Worm (Caenorhabditis elegans): ENCODE data around the gene fbxa-42.

The fbxa-42 gene

DNA sequence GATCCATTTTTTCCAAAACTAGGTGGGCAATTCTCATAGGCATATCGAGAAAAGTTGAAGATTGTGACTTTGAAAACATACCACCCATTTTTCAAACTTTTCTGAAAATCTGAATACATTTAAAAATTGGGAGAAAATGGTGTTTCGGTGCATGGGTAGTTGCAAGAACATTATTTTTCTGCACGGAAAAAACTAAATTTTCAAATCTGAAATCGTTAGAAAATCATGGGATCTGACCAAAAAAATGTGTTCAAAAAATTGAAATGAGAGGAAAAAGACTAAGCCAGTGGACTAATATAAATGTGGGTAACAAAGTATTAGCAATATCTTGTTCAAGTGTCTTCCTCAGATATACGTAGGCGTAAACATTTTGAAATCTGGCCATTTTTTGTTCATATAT lies 2.4 kb downstream of the fbxa-42 start, which contains the start of gene fbxa-43:
fbxa-43 (minus strand) TSS at position 101 of the 400 bp plus-strand sequence.
- TF ChIP-seq aly-2 (tag; optimal IDR thresholded peaks at IDR 0.05) = no peak
- no peak for TF ChIP-seq ama-1 (optimal IDR thresholded peaks at IDR 0.05)
- no peak for TF ChIP-seq nhr-77 (tag; optimal IDR thresholded peaks at IDR 0.05)
- TF ChIP-seq duxl-1 (tag; optimal IDR thresholded peaks at IDR 0.05; ENCODE audit: poor library complexity) = no peak
- TF ChIP-seq lin-38 (GFP tag; IDR thresholded peaks at IDR 0.05) = no peak
- no peak for TF ChIP-seq madf-9 (GFP tag; conservative IDR thresholded peaks at IDR 0.05)

DNA sequence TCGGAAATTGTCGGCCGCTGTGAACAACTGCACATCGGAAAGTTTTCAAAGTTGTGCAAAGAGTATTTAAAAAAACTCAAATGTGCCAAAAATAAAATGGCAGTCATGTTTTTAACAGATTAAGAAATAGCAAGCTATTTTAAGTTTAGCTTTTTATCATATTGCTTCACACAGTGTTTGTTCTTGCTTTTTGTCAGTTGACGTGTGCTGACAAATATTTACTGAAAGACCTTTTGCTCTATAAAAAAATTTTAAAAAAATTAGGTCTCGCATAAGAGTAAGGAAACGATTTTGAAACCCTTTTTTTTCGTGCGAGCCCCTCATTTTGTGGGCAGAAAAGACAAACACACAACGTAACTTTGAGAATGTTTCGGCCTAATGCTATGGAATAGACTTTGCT lies 5.7 kb downstream of the fbxa-42 start, which contains the start of gene fbxa-71:
fbxa-71 (plus strand) TSS at position 301 of the 400 bp plus-strand sequence.
- no peak for TF ChIP-seq nhr-10 (tag; optimal IDR thresholded peaks at IDR 0.05)
- TF ChIP-seq nhr-111 (GFP tag; optimal IDR thresholded peaks at IDR 0.05) = no peak
- TF ChIP-seq ama-1 (optimal IDR thresholded peaks at IDR 0.05) = no peak
- TF ChIP-seq ZK337.2 (GFP tag; IDR thresholded peaks at IDR 0.05) = no peak
- TF ChIP-seq unc-130 (GFP tag; optimal IDR thresholded peaks at IDR 0.05) = no peak
- no peak for TF ChIP-seq ces-1 (GFP tag; optimal IDR thresholded peaks at IDR 0.05)
- no peak for TF ChIP-seq snpc-4 (tag; optimal IDR thresholded peaks at IDR 0.05)
- TF ChIP-seq zip-2 (tag; optimal IDR thresholded peaks at IDR 0.05) = no peak
- no peak for TF ChIP-seq skn-1 (tag; optimal IDR thresholded peaks at IDR 0.05)
- no peak for TF ChIP-seq lin-39 (tag; optimal IDR thresholded peaks at IDR 0.05)
- no peak for TF ChIP-seq mdt-29 (GFP tag; IDR thresholded peaks at IDR 0.05)
- TF ChIP-seq snpc-1.2 (GFP tag; IDR thresholded peaks at IDR 0.05) = no peak
- TF ChIP-seq dve-1 (tag; optimal IDR thresholded peaks at IDR 0.05; ENCODE audit: insufficient read depth) = no peak
- no peak for TF ChIP-seq nhr-237 (tag; optimal IDR thresholded peaks at IDR 0.05)
- no peak for TF ChIP-seq mxl-3 (GFP tag; optimal IDR thresholded peaks at IDR 0.05)
- TF ChIP-seq nhr-6 (tag; optimal IDR thresholded peaks at IDR 0.05) = no peak
- TF ChIP-seq Y48G9A.11 (GFP tag; IDR thresholded peaks at IDR 0.05) = no peak
- no peak for TF ChIP-seq mep-1 (tag; optimal IDR thresholded peaks at IDR 0.05)
- TF ChIP-seq Y75B8A.6 (GFP tag; IDR thresholded peaks at IDR 0.05) = no peak

DNA sequence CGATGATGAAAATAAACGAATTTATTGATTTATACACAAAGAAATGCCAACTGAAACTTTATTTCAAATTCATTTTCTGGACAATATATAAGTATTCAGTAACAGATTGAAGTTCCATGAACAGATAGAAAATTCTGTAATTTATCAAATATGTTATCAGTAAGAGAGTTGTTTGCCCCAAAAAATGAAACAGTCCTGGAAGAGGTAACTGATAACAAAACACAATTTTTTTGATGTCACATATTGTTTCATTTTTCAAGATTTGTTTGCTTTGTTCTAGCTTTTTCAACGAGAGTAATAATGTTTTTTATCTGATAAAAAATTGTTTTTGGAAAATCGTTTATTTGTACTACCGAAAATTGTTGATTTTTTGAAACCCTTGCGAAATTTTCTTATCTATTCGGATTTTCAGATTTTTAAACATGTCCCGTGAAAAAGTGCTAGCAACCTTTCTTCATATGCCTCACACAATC lies 8.2 kb downstream of the fbxa-42 start, which contains the start of gene fbxa-73:
fbxa-73 (plus strand) TSS at position 423 of the 473 bp plus-strand sequence.
- TF ChIP-seq daf-16 (GFP tag; optimal IDR thresholded peaks at IDR 0.05) (no peak), daf-16 (tag; optimal IDR thresholded peaks at IDR 0.05) (peak; percentile 84), egl-27 (tag; optimal IDR thresholded peaks at IDR 0.05) (no peak), pqm-1 (tag; optimal IDR thresholded peaks at IDR 0.05) (peak; percentile 83), ceh-82 (tag; optimal IDR thresholded peaks at IDR 0.05) (no peak), nhr-28 (tag; optimal IDR thresholded peaks at IDR 0.05) (peak; percentile 64), daf-12 (tag; optimal IDR thresholded peaks at IDR 0.05) (no peak)

DNA sequence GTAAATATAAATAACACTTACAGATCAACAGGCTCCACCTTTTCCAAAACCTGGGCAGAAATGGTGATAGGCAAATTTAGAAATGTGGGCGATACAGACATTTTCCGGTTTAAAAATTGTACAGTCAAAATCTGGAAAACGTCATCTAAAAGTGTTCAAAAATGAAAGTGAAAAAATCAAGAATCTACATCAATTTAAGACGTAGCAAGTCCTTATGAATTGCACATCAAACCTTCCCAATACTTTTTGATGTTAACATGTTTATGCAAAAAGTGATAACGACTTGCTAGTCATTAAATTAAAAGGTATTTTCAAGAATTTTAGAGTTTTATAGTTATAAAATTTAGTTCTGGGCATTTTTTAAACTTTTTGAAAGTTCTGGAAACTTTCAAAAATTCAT lies 9.9 kb downstream of the fbxa-42 start, which contains the start of gene fbxa-7:
fbxa-7 (minus strand) TSS at position 101 of the 400 bp plus-strand sequence.
- TF ChIP-seq hif-1 (tag; optimal IDR thresholded peaks at IDR 0.05) (no peak), cey-2 (tag; optimal IDR thresholded peaks at IDR 0.05; ENCODE audit: borderline replicate concordance, insufficient read depth) (no peak), madf-5 (GFP tag; IDR thresholded peaks at IDR 0.05) (no peak), ceh-32 (tag; optimal IDR thresholded peaks at IDR 0.05; ENCODE audit: poor library complexity) (no peak), dmd-8 (GFP tag; IDR thresholded peaks at IDR 0.05) (no peak), tag-97 (GFP tag; IDR thresholded peaks at IDR 0.05) (no peak), zfp-2 (tag; optimal IDR thresholded peaks at IDR 0.05) (no peak), saeg-2 (GFP tag; IDR thresholded peaks at IDR 0.05) (no peak), mxl-3 (GFP tag; optimal IDR thresholded peaks at IDR 0.05) (no peak), zag-1 (tag; optimal IDR thresholded peaks at IDR 0.05) (no peak), pha-4 (GFP tag; IDR thresholded peaks at IDR 0.05) (no peak), pha-4 (tag; optimal IDR thresholded peaks at IDR 0.05) (no peak), mdt-29 (GFP tag; IDR thresholded peaks at IDR 0.05) (no peak)
